Fruit fly (Drosophila melanogaster) whole organism, embryonic: ENCODE data around the gene CG31122.

Experiments
- Atf6 ChIP-seq: fragments of 200-800 bp; sonication (Bioruptor generic); IDR thresholded peaks from 2 replicates; pipeline ENCODE4 v1.3.6; 2022; ENCODE audit warnings: missing biosample characterization, missing genetic modification characterization
- BtbVII ChIP-seq: fragments of 200-800 bp; sonication (Bioruptor generic); optimal IDR thresholded peaks from 3 replicates; lab custom pipeline; 2017; ENCODE audit warnings: missing biosample characterization, mild to moderate bottlenecking, missing genetic modification characterization
- CG10209 ChIP-seq: fragments of 200-800 bp; sonication (Bioruptor generic); optimal IDR thresholded peaks from 3 replicates; lab custom pipeline; 2017; ENCODE audit warnings: missing biosample characterization, mild to moderate bottlenecking, missing genetic modification characterization, missing genetic modification reagents
- CG11504 ChIP-seq: fragments of 200-800 bp; sonication (Bioruptor generic); optimal IDR thresholded peaks from 3 replicates; lab custom pipeline; 2019; ENCODE audit warnings: missing biosample characterization, mild to moderate bottlenecking, missing genetic modification characterization, moderate library complexity
- CG12659 ChIP-seq: fragments of 200-800 bp; sonication (Bioruptor generic); optimal IDR thresholded peaks from 3 replicates; lab custom pipeline; 2017; ENCODE audit warnings: mild to moderate bottlenecking, missing biosample characterization, missing genetic modification reagents, missing genetic modification characterization
- CG13894 ChIP-seq: fragments of 200-800 bp; sonication (Bioruptor generic); optimal IDR thresholded peaks from 3 replicates; lab custom pipeline; 2018; ENCODE audit warnings: missing biosample characterization, mild to moderate bottlenecking, missing genetic modification characterization, moderate library complexity
- CG2129 ChIP-seq: fragments of 200-800 bp; sonication (Bioruptor generic); IDR thresholded peaks from 2 replicates; pipeline ENCODE4 v1.3.6; 2022; ENCODE audit warnings: missing biosample characterization, missing genetic modification characterization; ENCODE audit not compliant: partially characterized antibody
- CG2199 ChIP-seq: fragments of 200-800 bp; sonication (Bioruptor generic); IDR thresholded peaks from 3 replicates; pipeline ENCODE4 v1.3.6; 2022; ENCODE audit warnings: missing biosample characterization, missing genetic modification characterization
- CG2875 ChIP-seq: fragments of 200-800 bp; sonication (Bioruptor generic); optimal IDR thresholded peaks from 2 replicates; lab custom pipeline; 2017; ENCODE audit warnings: missing biosample characterization, mild to moderate bottlenecking, missing genetic modification characterization, missing genetic modification reagents
- CG4328 ChIP-seq: fragments of 200-800 bp; sonication (Bioruptor generic); optimal IDR thresholded peaks from 3 replicates; lab custom pipeline; 2017; ENCODE audit warnings: missing biosample characterization, missing genetic modification reagents, missing genetic modification characterization
- CG6689 ChIP-seq: fragments of 200-800 bp; sonication (Bioruptor generic); IDR thresholded peaks from 2 replicates; pipeline ENCODE4 v1.3.6; 2022; ENCODE audit warnings: missing biosample characterization, missing genetic modification characterization
- CG7271 ChIP-seq: fragments of 200-800 bp; sonication (Bioruptor generic); optimal IDR thresholded peaks from 2 replicates; lab custom pipeline; 2018; ENCODE audit warnings: missing biosample characterization, mild to moderate bottlenecking, missing genetic modification characterization, moderate library complexity
- CG8089 ChIP-seq: fragments of 200-800 bp; sonication (Bioruptor generic); optimal IDR thresholded peaks from 3 replicates; lab custom pipeline; 2016; ENCODE audit warnings: missing biosample characterization, missing genetic modification characterization
- CG8924 ChIP-seq: fragments of 200-800 bp; optimal IDR thresholded peaks from 3 replicates; lab custom pipeline; 2019; ENCODE audit warnings: missing biosample characterization, mild to moderate bottlenecking, missing genetic modification characterization, moderate library complexity
- CrebB ChIP-seq: fragments of 200-800 bp; sonication (Bioruptor generic); optimal IDR thresholded peaks from 3 replicates; lab custom pipeline; 2018; ENCODE audit warnings: missing biosample characterization, mild to moderate bottlenecking, missing genetic modification characterization
- D19A ChIP-seq: fragments of 200-800 bp; optimal IDR thresholded peaks from 3 replicates; lab custom pipeline; 2019; ENCODE audit warnings: missing biosample characterization, mild to moderate bottlenecking, missing genetic modification characterization, moderate library complexity
- Doc3 ChIP-seq: fragments of 200-800 bp; sonication (Bioruptor generic); IDR thresholded peaks from 3 replicates; pipeline ENCODE4 v1.3.6; 2022; ENCODE audit warnings: missing biosample characterization, missing genetic modification characterization; ENCODE audit not compliant: partially characterized antibody
- E2f2 ChIP-seq: fragments of 200-800 bp; sonication (Bioruptor generic); IDR thresholded peaks from 2 replicates; pipeline ENCODE4 v1.3.6; 2022; ENCODE audit warnings: missing biosample characterization, missing genetic modification characterization
- Fer3 ChIP-seq: fragments of 200-800 bp; sonication (Bioruptor generic); optimal IDR thresholded peaks from 2 replicates; lab custom pipeline; 2018; ENCODE audit warnings: missing biosample characterization, mild to moderate bottlenecking, missing genetic modification characterization, moderate library complexity
- GATAe ChIP-seq: fragments of 200-800 bp; sonication (Bioruptor generic); conservative IDR thresholded peaks from 2 replicates; pipeline ENCODE4 v1.3.6; 2022; ENCODE audit warnings: missing biosample characterization, missing genetic modification characterization
- Gsc ChIP-seq: fragments of 200-800 bp; sonication (Bioruptor generic); IDR thresholded peaks from 2 replicates; pipeline ENCODE4 v1.3.6; 2022; ENCODE audit warnings: missing biosample characterization, missing genetic modification characterization
- Kr ChIP-seq: fragments of 200-800 bp; sonication (Bioruptor generic); optimal IDR thresholded peaks from 2 replicates; lab custom pipeline; 2017; ENCODE audit warnings: missing biosample characterization, mild to moderate bottlenecking, missing genetic modification characterization
- Lhr ChIP-seq: fragments of 200-800 bp; sonication (Bioruptor generic); optimal IDR thresholded peaks from 3 replicates; lab custom pipeline; 2017; ENCODE audit warnings: mild to moderate bottlenecking, missing biosample characterization, missing genetic modification reagents, missing genetic modification characterization
- Meics ChIP-seq: fragments of 200-800 bp; sonication (Bioruptor generic); optimal IDR thresholded peaks from 2 replicates; lab custom pipeline; 2017; ENCODE audit warnings: missing biosample characterization, mild to moderate bottlenecking, missing genetic modification characterization
- Mrtf ChIP-seq: fragments of 200-800 bp; sonication (Bioruptor generic); IDR thresholded peaks from 3 replicates; pipeline ENCODE4 v1.3.6; 2022; ENCODE audit warnings: missing biosample characterization, missing genetic modification characterization
- Nf-YC ChIP-seq: fragments of 200-800 bp; optimal IDR thresholded peaks from 3 replicates; lab custom pipeline; 2019; ENCODE audit warnings: missing biosample characterization, mild to moderate bottlenecking, missing genetic modification characterization, moderate library complexity
- Pdp1 ChIP-seq, 2 experiments: fragments of 200-800 bp; sonication (Bioruptor generic); optimal IDR thresholded peaks; 3 replicates each; lab custom pipeline; 2016; ENCODE audit warnings: missing biosample characterization in 2 of 2, missing genetic modification characterization in 2 of 2, mild to moderate bottlenecking in 1 of 2, moderate library complexity in 1 of 2
- Ptx1 ChIP-seq: fragments of 200-800 bp; sonication (Bioruptor generic); IDR thresholded peaks from 2 replicates; pipeline ENCODE4 v1.3.6; 2022; ENCODE audit warnings: missing biosample characterization, missing genetic modification characterization
- Rx ChIP-seq: fragments of 200-800 bp; sonication (Bioruptor generic); IDR thresholded peaks from 2 replicates; pipeline ENCODE4 v1.3.6; 2022; ENCODE audit warnings: missing biosample characterization, missing genetic modification characterization
- Spps ChIP-seq: fragments of 200-800 bp; sonication (Bioruptor generic); optimal IDR thresholded peaks from 2 replicates; lab custom pipeline; 2018; ENCODE audit warnings: missing biosample characterization, mild to moderate bottlenecking, missing genetic modification characterization
- bcd ChIP-seq: fragments of 200-800 bp; sonication (Bioruptor generic); optimal IDR thresholded peaks from 2 replicates; lab custom pipeline; 2017; ENCODE audit warnings: missing biosample characterization, mild to moderate bottlenecking, missing genetic modification characterization
- cato ChIP-seq: fragments of 200-800 bp; sonication (Bioruptor generic); optimal IDR thresholded peaks from 2 replicates; lab custom pipeline; 2016; ENCODE audit warnings: missing biosample characterization, missing genetic modification characterization, borderline replicate concordance
- exex ChIP-seq: fragments of 200-800 bp; sonication (Bioruptor generic); optimal IDR thresholded peaks from 4 replicates; lab custom pipeline; 2018; ENCODE audit warnings: missing biosample characterization, mild to moderate bottlenecking, missing genetic modification characterization, moderate library complexity
- fd102C ChIP-seq: fragments of 200-800 bp; sonication (Bioruptor generic); optimal IDR thresholded peaks from 2 replicates; lab custom pipeline; 2018; ENCODE audit warnings: missing biosample characterization, mild to moderate bottlenecking, missing genetic modification characterization, moderate library complexity
- fd64A ChIP-seq: fragments of 200-800 bp; sonication (Bioruptor generic); optimal IDR thresholded peaks from 3 replicates; lab custom pipeline; 2018; ENCODE audit warnings: missing biosample characterization, mild to moderate bottlenecking, missing genetic modification characterization
- gsb-n ChIP-seq: fragments of 200-800 bp; sonication (Bioruptor generic); optimal IDR thresholded peaks from 3 replicates; lab custom pipeline; 2018; ENCODE audit warnings: missing biosample characterization, mild to moderate bottlenecking, missing genetic modification characterization
- hkb ChIP-seq, 2 experiments: fragments of 200-800 bp in 1 of 2; fragments of >200 bp in 1 of 2; sonication (Bioruptor generic) in 1 of 2; IDR thresholded peaks in 1 of 2; optimal IDR thresholded peaks in 1 of 2; 2 replicates each; pipeline versions ENCODE4 v1.3.6 to Lab custom; 2017 to 2022; ENCODE audit warnings: missing biosample characterization in 1 of 2, missing genetic modification characterization in 1 of 2
- lola ChIP-seq, 3 experiments: fragments of >200 bp in 2 of 3; fragments of 200-800 bp in 1 of 3; sonication (Bioruptor generic) in 1 of 3; optimal IDR thresholded peaks; 2 replicates each; lab custom pipeline; 2017 to 2019; ENCODE audit warnings: missing biosample characterization in 3 of 3, missing genetic modification characterization in 3 of 3, mild to moderate bottlenecking in 1 of 3, moderate library complexity in 1 of 3
- maf-S ChIP-seq: fragments of 200-800 bp; sonication (Bioruptor generic); optimal IDR thresholded peaks from 2 replicates; lab custom pipeline; 2016; ENCODE audit warnings: missing biosample characterization, missing genetic modification characterization
- pum ChIP-seq: fragments of 200-800 bp; sonication (Bioruptor generic); optimal IDR thresholded peaks from 2 replicates; lab custom pipeline; 2016; ENCODE audit warnings: missing biosample characterization, missing genetic modification characterization
- row ChIP-seq: fragments of 200-800 bp; sonication (Bioruptor generic); IDR thresholded peaks from 3 replicates; pipeline ENCODE4 v1.3.6; 2022; ENCODE audit warnings: missing biosample characterization, missing genetic modification characterization
- sim ChIP-seq: fragments of 200-800 bp; sonication (Bioruptor generic); IDR thresholded peaks from 2 replicates; pipeline ENCODE4 v1.3.6; 2022; ENCODE audit warnings: missing biosample characterization, missing genetic modification characterization
- slbo ChIP-seq: fragments of 200-800 bp; sonication (Bioruptor generic); IDR thresholded peaks from 2 replicates; pipeline ENCODE4 v1.3.6; 2022; ENCODE audit warnings: missing biosample characterization, missing genetic modification characterization
- so ChIP-seq: fragments of 200-800 bp; sonication (Bioruptor generic); IDR thresholded peaks from 3 replicates; pipeline ENCODE4 v1.3.6; 2022; ENCODE audit warnings: missing biosample characterization, missing genetic modification characterization
- twi ChIP-seq: fragments of 200-800 bp; optimal IDR thresholded peaks from 2 replicates; lab custom pipeline; 2019; ENCODE audit warnings: missing biosample characterization, mild to moderate bottlenecking, missing genetic modification characterization, moderate library complexity
- yki ChIP-seq: fragments of >200 bp; optimal IDR thresholded peaks from 3 replicates; lab custom pipeline; 2018
- z ChIP-seq: fragments of 200-800 bp; sonication (Bioruptor generic); IDR thresholded peaks from 3 replicates; pipeline ENCODE4 v1.3.6; 2022; ENCODE audit warnings: missing biosample characterization, missing genetic modification characterization

CG31122 gene

dm6 chr3R:18402549-18403429 is 9.9 kb downstream of the CG31122 start, which contains the start of the genes Wdr37 and koko (continued):
- TF ChIP-seq CG11504 (tag; lab: Kevin White, UChicago) (peak; percentile 97), pum (GFP tag; lab: Kevin White, UChicago) (peak; percentile 75), Spps (tag; lab: Kevin White, UChicago) (peak; percentile 96), CG2875 (peak; percentile 90), Ptx1 (GFP tag; lab: Robert Waterston, UW) (peak; percentile 100), Doc3 (GFP tag; lab: Robert Waterston, UW) (peak; percentile 46; the same call in 1 of the 3 replicates), CG4328 (GFP tag; lab: Kevin White, UChicago) (peak; percentile 90), twi (tag; lab: Kevin White, UChicago) (peak; percentile 95), slbo (peak; percentile 99), sim (peak; percentile 96), CG10209 (peak; percentile 96), E2f2 (GFP tag; lab: Robert Waterston, UW) (peak; percentile 86), CG12659 (GFP tag; lab: Kevin White, UChicago) (peak; percentile 98), CG8924 (tag; lab: Kevin White, UChicago) (peak; percentile 98), exex (peak; percentile 85), Meics (GFP tag; lab: Kevin White, UChicago) (peak; percentile 95), Mrtf (GFP tag; lab: Robert Waterston, UW) (peak; percentile 94), gsb-n (tag; lab: Kevin White, UChicago) (peak; percentile 99), CG13894 (tag; lab: Kevin White, UChicago) (peak; percentile 92), hkb (optimal IDR thresholded peaks at IDR 0.05; lab: Kevin White, UChicago) (no peak), hkb (GFP tag; IDR thresholded peaks at IDR 0.05; lab: Robert Waterston, UW) (peak; percentile 97), fd102C (GFP tag; lab: Kevin White, UChicago) (peak; percentile 40), CG6689 (GFP tag; lab: Robert Waterston, UW) (peak; percentile 99), Kr (peak; percentile 96), D19A (peak; percentile 94), so (GFP tag; lab: Robert Waterston, UW) (peak; percentile 90), Gsc (GFP tag; lab: Robert Waterston, UW) (peak; percentile 90), bcd (GFP tag; lab: Kevin White, UChicago) (peak; percentile 96), Lhr (peak; percentile 85), fd64A (GFP tag; lab: Kevin White, UChicago) (peak; percentile 19), z (GFP tag; lab: Robert Waterston, UW) (0 out of 3 replicates have a peak, but pooled peaks have one; percentile 8), Fer3 (tag; lab: Kevin White, UChicago) (peak; percentile 98), GATAe (GFP tag; lab: Robert Waterston, UW) (peak; percentile 94), CG2129 (GFP tag; lab: Robert Waterston, UW) (no peak), Nf-YC (tag; lab: Kevin White, UChicago) (peak; percentile 89), Pdp1 (GFP tag; optimal IDR thresholded peaks at IDR 0.05; lab: Kevin White, UChicago) (peak; percentile 64 to 76), CG7271 (tag; lab: Kevin White, UChicago) (peak; percentile 98), CG8089 (peak; percentile 65), maf-S (GFP tag; lab: Kevin White, UChicago) (peak; percentile 56), CrebB (peak; percentile 90), row (GFP tag; lab: Robert Waterston, UW) (peak; percentile 99), Rx (GFP tag; lab: Robert Waterston, UW) (peak; percentile 83), yki (lab: Kevin White, UChicago) (no peak), cato (GFP tag; lab: Kevin White, UChicago) (peak; percentile 94), CG2199 (GFP tag; lab: Robert Waterston, UW) (peak; percentile 91), Atf6 (GFP tag; lab: Robert Waterston, UW) (peak; percentile 98), lola (GFP tag; optimal IDR thresholded peaks at IDR 0.05; lab: Kevin White, UChicago) (peak in 1 of 3 experiments; percentile 98), BtbVII (GFP tag; lab: Kevin White, UChicago) (peak; percentile 93)
